Fruit fly (Drosophila melanogaster) whole organism, pupa: Measurements from ENCODE around the gene Pde11.

ENCODE experiments used
- CG10348 ChIP-seq: fragments of 200-800 bp; sonication (Bioruptor generic); IDR thresholded peaks from 2 replicates; pipeline ENCODE4 v1.3.6; 2022; ENCODE audit warnings: missing biosample characterization, missing genetic modification characterization
- CG12605 ChIP-seq: fragments of 200-800 bp; sonication (Bioruptor generic); IDR thresholded peaks from 2 replicates; pipeline ENCODE4 v1.3.6; 2022; ENCODE audit warnings: missing biosample characterization, missing genetic modification characterization
- CG13204 ChIP-seq: fragments of 200-800 bp; sonication (Bioruptor generic); optimal IDR thresholded peaks from 2 replicates; lab custom pipeline; 2018; ENCODE audit warnings: missing biosample characterization, mild to moderate bottlenecking, missing genetic modification characterization, moderate library complexity
- CG14655 ChIP-seq: fragments of 200-800 bp; sonication (Bioruptor generic); optimal IDR thresholded peaks from 3 replicates; lab custom pipeline; 2017; ENCODE audit warnings: mild to moderate bottlenecking, missing biosample characterization, missing genetic modification reagents, missing genetic modification characterization
- CG17806 ChIP-seq: fragments of 200-800 bp; sonication (Bioruptor generic); optimal IDR thresholded peaks from 2 replicates; lab custom pipeline; 2018; ENCODE audit warnings: missing biosample characterization, mild to moderate bottlenecking, missing genetic modification characterization, moderate library complexity
- CG34367 ChIP-seq: fragments of 200-800 bp; sonication (Bioruptor generic); optimal IDR thresholded peaks from 2 replicates; lab custom pipeline; 2018; ENCODE audit warnings: missing biosample characterization, mild to moderate bottlenecking, missing genetic modification characterization
- CG9948 ChIP-seq: fragments of 200-800 bp; sonication (Bioruptor generic); optimal IDR thresholded peaks from 2 replicates; lab custom pipeline; 2018; ENCODE audit warnings: missing biosample characterization, mild to moderate bottlenecking, missing genetic modification characterization, moderate library complexity
- D1 ChIP-seq: fragments of 200-800 bp; sonication (Bioruptor generic); optimal IDR thresholded peaks from 2 replicates; lab custom pipeline; 2018; ENCODE audit warnings: missing biosample characterization, mild to moderate bottlenecking, missing genetic modification characterization, moderate library complexity
- Ets98B ChIP-seq: fragments of 200-800 bp; sonication (Bioruptor generic); IDR thresholded peaks from 2 replicates; pipeline ENCODE4 v1.3.6; 2022; ENCODE audit warnings: missing biosample characterization, missing genetic modification characterization
- Pif1A ChIP-seq: fragments of 200-800 bp; sonication (Bioruptor generic); optimal IDR thresholded peaks from 3 replicates; lab custom pipeline; 2016; ENCODE audit warnings: missing biosample characterization, missing genetic modification characterization
- Pif1B ChIP-seq: fragments of 200-800 bp; sonication (Bioruptor generic); optimal IDR thresholded peaks from 3 replicates; lab custom pipeline; 2016; ENCODE audit warnings: missing biosample characterization, missing genetic modification characterization
- Snoo ChIP-seq: fragments of 200-800 bp; sonication (Bioruptor generic); optimal IDR thresholded peaks from 3 replicates; lab custom pipeline; 2017; ENCODE audit warnings: missing biosample characterization, mild to moderate bottlenecking, missing genetic modification characterization, inconsistent platforms
- fd96Ca ChIP-seq: fragments of 200-800 bp; sonication (Bioruptor generic); IDR thresholded peaks from 3 replicates; pipeline ENCODE4 v1.3.6; 2022; ENCODE audit warnings: missing biosample characterization, missing genetic modification characterization
- gl ChIP-seq: fragments of 200-800 bp; sonication (Bioruptor generic); optimal IDR thresholded peaks from 2 replicates; lab custom pipeline; 2018; ENCODE audit warnings: missing biosample characterization, mild to moderate bottlenecking, missing genetic modification characterization

- TF ChIP-seq CG10348 (GFP tag; lab: Robert Waterston, UW), result no peak
- no peak for TF ChIP-seq CG17806 (tag; lab: Kevin White, UChicago)
- TF ChIP-seq gl, result no peak
- no peak for TF ChIP-seq Pif1A (GFP tag; lab: Kevin White, UChicago)
- peak; percentile 33; the same call in 1 of the 2 replicates for TF ChIP-seq Ets98B (GFP tag; lab: Robert Waterston, UW)
- TF ChIP-seq D1, result no peak
- TF ChIP-seq CG9948, result no peak
- peak; percentile 29; the same call in 1 of the 3 replicates for TF ChIP-seq fd96Ca (GFP tag; lab: Robert Waterston, UW)
- TF ChIP-seq CG14655 (GFP tag; lab: Kevin White, UChicago), result no peak
- peak; percentile 53 for TF ChIP-seq CG13204 (GFP tag; lab: Kevin White, UChicago)
- TF ChIP-seq Pif1B (GFP tag; lab: Kevin White, UChicago), result peak; percentile 28
- no peak for TF ChIP-seq CG34367 (tag; lab: Kevin White, UChicago)
- peak; percentile 48 for TF ChIP-seq CG12605 (GFP tag; lab: Robert Waterston, UW)
- no peak for TF ChIP-seq Snoo (tag; lab: Kevin White, UChicago)
Observed at dm6 chr2L:18571724-18572427, 18.3 kb downstream of the Pde11 start.
